Fruit fly (Drosophila melanogaster): ENCODE data around the gene Gss2.
A peak's percentile ranks its signal among the peaks of the same experiment; 100 is the strongest.

The Gss2 gene

DNA sequence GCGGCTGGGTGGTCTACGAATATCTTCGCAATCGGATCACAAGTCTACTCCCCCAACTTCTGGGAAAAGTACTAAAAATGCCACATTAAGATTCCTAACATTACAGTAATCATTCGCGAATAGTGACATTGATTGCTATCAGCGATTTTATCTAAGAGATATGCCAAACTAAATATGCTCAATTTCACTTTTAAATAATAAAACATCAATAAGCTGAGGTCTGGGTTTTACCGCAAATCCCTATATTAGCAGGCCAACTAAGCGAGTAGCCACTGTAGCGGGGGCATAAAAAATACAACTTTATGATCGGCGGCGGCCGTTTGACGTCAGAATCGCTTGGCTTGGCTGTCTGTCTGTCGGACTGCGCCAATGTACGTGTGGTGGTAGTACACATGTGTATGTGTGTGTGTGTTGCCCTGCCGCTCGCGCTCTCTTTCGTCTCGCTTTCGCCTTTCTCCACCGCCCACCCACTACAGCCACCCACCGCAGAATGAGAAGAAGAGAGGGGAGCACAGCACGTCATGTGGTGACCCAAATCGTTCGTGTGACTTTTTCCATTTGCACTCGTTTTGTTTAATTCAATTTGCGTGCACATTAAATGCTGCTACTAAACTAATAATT lies 19.1 kb upstream of the Gss2 start (continued):
- TF ChIP-seq bcd (GFP tag; optimal IDR thresholded peaks at IDR 0.05) (peak; percentile 93), stc (GFP tag; IDR thresholded peaks at IDR 0.05) (peak; percentile 93), wor (GFP tag; IDR thresholded peaks at IDR 0.05) (peak; percentile 90), CG12391 (tag; optimal IDR thresholded peaks at IDR 0.05) (peak; percentile 94), en (GFP tag; optimal IDR thresholded peaks at IDR 0.05) (peak; percentile 88), ham (GFP tag; IDR thresholded peaks at IDR 0.05) (peak; percentile 90), Mrtf (GFP tag; IDR thresholded peaks at IDR 0.05) (peak; percentile 94), hb (GFP tag; IDR thresholded peaks at IDR 0.05; ENCODE audit: partially characterized antibody) (no peak), CG10979 (tag; optimal IDR thresholded peaks at IDR 0.05) (peak; percentile 85), CG18011 (GFP tag; optimal IDR thresholded peaks at IDR 0.05) (peak; percentile 82), CG15269 (tag; optimal IDR thresholded peaks at IDR 0.05) (peak; percentile 97), CG10565 (GFP tag; optimal IDR thresholded peaks at IDR 0.05) (peak; percentile 14), CG4854 (GFP tag; optimal IDR thresholded peaks at IDR 0.05) (peak; percentile 85), H15 (GFP tag; IDR thresholded peaks at IDR 0.05) (peak; percentile 93), gsb-n (tag; optimal IDR thresholded peaks at IDR 0.05) (peak; percentile 92), CG16779 (GFP tag; IDR thresholded peaks at IDR 0.05) (peak; percentile 92), bab2 (GFP tag; optimal IDR thresholded peaks at IDR 0.05) (peak; percentile 96), esg (GFP tag; conservative IDR thresholded peaks at IDR 0.05) (peak; percentile 94), Hey (tag; optimal IDR thresholded peaks at IDR 0.05) (peak; percentile 85), Optix (GFP tag; IDR thresholded peaks at IDR 0.05) (peak; percentile 92), CG12236 (GFP tag; optimal IDR thresholded peaks at IDR 0.05) (peak; percentile 88)

- no peak for TF ChIP-seq hkb (optimal IDR thresholded peaks at IDR 0.05)
- peak; percentile 54; the same call in 1 of the 2 replicates for TF ChIP-seq hkb (GFP tag; IDR thresholded peaks at IDR 0.05)
- TF ChIP-seq CG6254 (GFP tag; optimal IDR thresholded peaks at IDR 0.05): no peak
- peak; percentile 52 for TF ChIP-seq CG9215 (GFP tag; IDR thresholded peaks at IDR 0.05)
- TF ChIP-seq vfl (GFP tag; optimal IDR thresholded peaks at IDR 0.05): peak; percentile 28
- TF ChIP-seq Bteb2 (GFP tag; optimal IDR thresholded peaks at IDR 0.05): peak; percentile 16
- 0 out of 3 replicates have a peak, but pooled peaks have one; percentile 27 for TF ChIP-seq CG11695 (GFP tag; IDR thresholded peaks at IDR 0.05)
- no peak for TF ChIP-seq CrebB (tag; optimal IDR thresholded peaks at IDR 0.05)
- TF ChIP-seq pb (GFP tag; optimal IDR thresholded peaks at IDR 0.05): peak; percentile 2
- TF ChIP-seq Oli (tag; optimal IDR thresholded peaks at IDR 0.05): peak; percentile 62
- TF ChIP-seq Hand (GFP tag; optimal IDR thresholded peaks at IDR 0.05): no peak
- no peak for TF ChIP-seq pan (optimal IDR thresholded peaks at IDR 0.05)
- TF ChIP-seq pan (GFP tag; optimal IDR thresholded peaks at IDR 0.05 in 1 of 2, IDR thresholded peaks at IDR 0.05 in 1 of 2): peak in 1 of 2 experiments; percentile 59
- TF ChIP-seq CG6791 (GFP tag; IDR thresholded peaks at IDR 0.05; ENCODE audit: partially characterized antibody): no peak
- TF ChIP-seq CG15073 (GFP tag; optimal IDR thresholded peaks at IDR 0.05): no peak
- no peak for TF ChIP-seq CG33557 (GFP tag; optimal IDR thresholded peaks at IDR 0.05)
- TF ChIP-seq tgo (GFP tag; IDR thresholded peaks at IDR 0.05): no peak
- TF ChIP-seq Poxn (GFP tag; IDR thresholded peaks at IDR 0.05): no peak
- peak; percentile 74 for TF ChIP-seq CG32532 (GFP tag; IDR thresholded peaks at IDR 0.05)
- TF ChIP-seq CG13123 (GFP tag; optimal IDR thresholded peaks at IDR 0.05): no peak
- no peak for TF ChIP-seq CG6683 (GFP tag; optimal IDR thresholded peaks at IDR 0.05)
- TF ChIP-seq CG12744 (GFP tag; optimal IDR thresholded peaks at IDR 0.05): no peak
- peak; percentile 63 for TF ChIP-seq Usf (GFP tag; optimal IDR thresholded peaks at IDR 0.05)
- no peak for TF ChIP-seq Doc2 (GFP tag; IDR thresholded peaks at IDR 0.05)
- no peak for TF ChIP-seq E2f2 (GFP tag; IDR thresholded peaks at IDR 0.05)
- peak; percentile 29 for TF ChIP-seq CG12391 (tag; optimal IDR thresholded peaks at IDR 0.05)
- peak; percentile 55 for TF ChIP-seq CG17359 (tag; optimal IDR thresholded peaks at IDR 0.05)
- peak; percentile 52 for TF ChIP-seq Hmx (GFP tag; optimal IDR thresholded peaks at IDR 0.05)
These were observed 18.1 kb upstream of the Gss2 start for dm6 chrX:17881138-17882121.
